Worm (Caenorhabditis elegans) whole organism, L4 larva: ENCODE measurements around the gene fbxb-65.

Source experiments
- F37D6.2 ChIP-seq: sonication (generic microtip); optimal IDR thresholded peaks from 2 replicates; lab custom pipeline; 2016; ENCODE audit warnings: mild to moderate bottlenecking, missing genetic modification characterization, missing compliant biosample characterization
- F44E2.7 ChIP-seq: fragments of 200-800 bp; sonication (Bioruptor generic); IDR thresholded peaks from 2 replicates; pipeline ENCODE4 v2.1.2; 2022; ENCODE audit warnings: missing genetic modification characterization, missing compliant biosample characterization
- R02D3.7 ChIP-seq: fragments of 150-350 bp; sonication (generic microtip); optimal IDR thresholded peaks from 3 replicates; lab custom pipeline; 2014; ENCODE audit warnings: missing biosample characterization, missing genetic modification characterization
- Y105C5A.15 ChIP-seq: fragments of 200-800 bp; sonication (Bioruptor generic); IDR thresholded peaks from 2 replicates; pipeline ENCODE4 v1.3.6; 2022; ENCODE audit warnings: missing genetic modification characterization, missing compliant biosample characterization
- aha-1 ChIP-seq: fragments of 150-350 bp; peaks from one replicate; lab custom pipeline; 2014; ENCODE audit warnings: missing biosample characterization, missing genetic modification characterization
- arid-1 ChIP-seq: fragments of 200-800 bp; sonication (Bioruptor generic); conservative IDR thresholded peaks from 2 replicates; pipeline ENCODE4 v1.3.6; 2022; ENCODE audit warnings: missing genetic modification reagents, missing genetic modification characterization, missing compliant biosample characterization
- ceh-28 ChIP-seq: fragments of 150-350 bp; optimal IDR thresholded peaks from 2 replicates; lab custom pipeline; 2014; ENCODE audit warnings: missing biosample characterization, missing genetic modification reagents, missing genetic modification characterization
- ceh-32 ChIP-seq: sonication (generic microtip); optimal IDR thresholded peaks from 2 replicates; lab custom pipeline; 2016; ENCODE audit warnings: mild to moderate bottlenecking, missing genetic modification characterization, missing compliant biosample characterization; ENCODE audit not compliant: poor library complexity
- ces-1 ChIP-seq: fragments of 150-350 bp; sonication (generic microtip); optimal IDR thresholded peaks from 4 replicates; lab custom pipeline; 2014; ENCODE audit warnings: missing biosample characterization, missing genetic modification reagents, missing genetic modification characterization
- daf-16 ChIP-seq, 3 experiments: sonication (generic microtip); optimal IDR thresholded peaks; 2 replicates each; lab custom pipeline; 2016 to 2017; ENCODE audit warnings: missing genetic modification characterization in 3 of 3, missing genetic modification reagents in 3 of 3, mild to moderate bottlenecking in 2 of 3, missing compliant biosample characterization in 2 of 3, missing biosample characterization in 1 of 3, moderate library complexity in 1 of 3
- dmd-6 ChIP-seq: fragments of 200-800 bp; sonication (Bioruptor generic); IDR thresholded peaks from 2 replicates; pipeline ENCODE4 v1.3.6; 2022; ENCODE audit warnings: missing genetic modification reagents, missing genetic modification characterization, missing compliant biosample characterization
- dve-1 ChIP-seq: sonication (generic microtip); optimal IDR thresholded peaks from 2 replicates; lab custom pipeline; 2017; ENCODE audit warnings: antibody characterized with exemption, mild to moderate bottlenecking, missing genetic modification characterization, missing compliant biosample characterization; ENCODE audit not compliant: insufficient read depth
- gei-8 ChIP-seq: fragments of 200-800 bp; sonication (Bioruptor generic); optimal IDR thresholded peaks from 2 replicates; lab custom pipeline; 2018; ENCODE audit warnings: mild to moderate bottlenecking, missing genetic modification characterization, missing compliant biosample characterization
- jun-1 ChIP-seq: fragments of 150-350 bp; optimal IDR thresholded peaks from 2 replicates; lab custom pipeline; 2014; ENCODE audit warnings: missing biosample characterization, missing genetic modification reagents, missing genetic modification characterization
- lin-15B ChIP-seq: fragments of 150-350 bp; sonication (generic microtip); optimal IDR thresholded peaks from 3 replicates; lab custom pipeline; 2014; ENCODE audit warnings: missing biosample characterization, missing genetic modification characterization
- lin-39 ChIP-seq: fragments of 150-350 bp; optimal IDR thresholded peaks from 2 replicates; lab custom pipeline; 2014; ENCODE audit warnings: missing biosample characterization, missing genetic modification reagents, missing genetic modification characterization
- lir-3 ChIP-seq: sonication (generic microtip); optimal IDR thresholded peaks from 2 replicates; lab custom pipeline; 2016; ENCODE audit warnings: mild to moderate bottlenecking, missing genetic modification characterization, missing compliant biosample characterization
- madf-5 ChIP-seq, 2 experiments: fragments of 200-800 bp; sonication (Bioruptor generic); IDR thresholded peaks; 2 replicates each; pipeline ENCODE4 v1.3.6; 2022; ENCODE audit warnings: missing compliant biosample characterization in 2 of 2, missing genetic modification characterization in 2 of 2
- mxl-2 ChIP-seq: fragments of 200-800 bp; sonication (Bioruptor generic); conservative IDR thresholded peaks from 2 replicates; pipeline ENCODE4 v1.3.6; 2022; ENCODE audit warnings: missing genetic modification reagents, missing genetic modification characterization, missing compliant biosample characterization
- mxl-3 ChIP-seq: fragments of 200-800 bp; sonication (Bioruptor generic); optimal IDR thresholded peaks from 2 replicates; lab custom pipeline; 2018; ENCODE audit warnings: mild to moderate bottlenecking, missing genetic modification characterization, missing compliant biosample characterization
- nhr-10 ChIP-seq: fragments of 150-350 bp; optimal IDR thresholded peaks from 2 replicates; lab custom pipeline; 2014; ENCODE audit warnings: missing biosample characterization, missing genetic modification characterization
- nhr-6 ChIP-seq: fragments of 150-350 bp; optimal IDR thresholded peaks from 2 replicates; lab custom pipeline; 2014; ENCODE audit warnings: missing biosample characterization, missing genetic modification characterization
- nhr-76 ChIP-seq: fragments of 150-350 bp; optimal IDR thresholded peaks from 2 replicates; lab custom pipeline; 2014; ENCODE audit warnings: missing biosample characterization, missing genetic modification characterization
- pha-4 ChIP-seq, 2 experiments: fragments of 150-350 bp in 1 of 2; fragments of 200-800 bp in 1 of 2; sonication (Bioruptor generic) in 1 of 2; IDR thresholded peaks in 1 of 2; optimal IDR thresholded peaks in 1 of 2; 2 replicates each; pipeline versions ENCODE4 v1.3.6 to Lab custom; 2014 to 2022; ENCODE audit warnings: missing genetic modification characterization in 2 of 2, missing genetic modification reagents in 2 of 2, missing biosample characterization in 1 of 2, missing compliant biosample characterization in 1 of 2
- sdz-12 ChIP-seq: fragments of 200-800 bp; sonication (Bioruptor generic); optimal IDR thresholded peaks from 2 replicates; lab custom pipeline; 2018; ENCODE audit warnings: mild to moderate bottlenecking, missing genetic modification characterization, missing compliant biosample characterization
- spr-1 ChIP-seq: sonication (generic microtip); optimal IDR thresholded peaks from 2 replicates; lab custom pipeline; 2016; ENCODE audit warnings: mild to moderate bottlenecking, missing genetic modification characterization, missing compliant biosample characterization
- spr-3 ChIP-seq: fragments of 200-800 bp; sonication (Bioruptor generic); optimal IDR thresholded peaks from 2 replicates; lab custom pipeline; 2018; ENCODE audit warnings: mild to moderate bottlenecking, missing genetic modification characterization, missing compliant biosample characterization
- zfp-3 ChIP-seq: fragments of 200-800 bp; sonication (Bioruptor generic); conservative IDR thresholded peaks from 2 replicates; pipeline ENCODE4 v1.3.6; 2022; ENCODE audit warnings: missing genetic modification reagents, missing genetic modification characterization, missing compliant biosample characterization

fbxb-65 gene

ce11 chrV:19296723-19297122 lies 32.6 kb upstream of the fbxb-65 start, which contains the start of gene F55C9.6:
TSS of gene F55C9.6 (minus strand) at chrV:19296823.
- no peak for TF ChIP-seq pha-4 (GFP tag; IDR thresholded peaks at IDR 0.05; lab: Robert Waterston, UW)
- TF ChIP-seq pha-4 (tag; optimal IDR thresholded peaks at IDR 0.05; lab: Kevin White, UChicago), result no peak
- no peak for TF ChIP-seq nhr-10 (tag; lab: Kevin White, UChicago)
- no peak for TF ChIP-seq ceh-28
- no peak for TF ChIP-seq mxl-2 (GFP tag; lab: Robert Waterston, UW)
- no peak for TF ChIP-seq daf-16 (GFP tag; optimal IDR thresholded peaks at IDR 0.05; lab: Kevin White, UChicago)
- no peak for TF ChIP-seq daf-16 (tag; optimal IDR thresholded peaks at IDR 0.05; lab: Kevin White, UChicago)
- TF ChIP-seq R02D3.7 (tag; lab: Kevin White, UChicago), result no peak
- no peak for TF ChIP-seq lin-15B (tag; lab: Kevin White, UChicago)

- peak; percentile 76 for TF ChIP-seq aha-1 (tag; lab: Kevin White, UChicago)
- peak; percentile 9 for TF ChIP-seq ceh-28
- no peak for TF ChIP-seq nhr-6 (tag; lab: Kevin White, UChicago)
These were observed 31.9 kb upstream of the fbxb-65 start, which contains the start of gene fbxb-60 for ce11 chrV:19297510-19297909. TSS of gene fbxb-60 (plus strand) at chrV:19297810.

- no peak for TF ChIP-seq F44E2.7 (GFP tag; lab: Robert Waterston, UW)
- TF ChIP-seq nhr-10 (tag; lab: Kevin White, UChicago), result no peak
- TF ChIP-seq ceh-32 (tag; lab: Kevin White, UChicago), result no peak
These were observed 30.1 kb upstream of the fbxb-65 start, which contains the start of gene F55C9.14 for ce11 chrV:19299262-19299661. TSS of gene F55C9.14 (plus strand) at chrV:19299562.

ce11 chrV:19301934-19302333 lies 27.4 kb upstream of the fbxb-65 start, which contains the start of gene fbxb-62:
TSS of gene fbxb-62 (minus strand) at chrV:19302034.
- TF ChIP-seq zfp-3 (no peak), mxl-3 (no peak), spr-3 (GFP tag; lab: Kevin White, UChicago) (no peak), F37D6.2 (tag; lab: Kevin White, UChicago) (no peak), dmd-6 (GFP tag; lab: Robert Waterston, UW) (no peak), lir-3 (no peak), jun-1 (tag; lab: Kevin White, UChicago) (no peak), Y105C5A.15 (GFP tag; lab: Robert Waterston, UW) (no peak), sdz-12 (GFP tag; lab: Kevin White, UChicago) (no peak)

ce11 chrV:19303589-19304174 lies 25.7 kb upstream of the fbxb-65 start, which contains the start of the genes fbxb-63 and fbxb-61:
TSS of gene fbxb-63 (minus strand) at chrV:19303730.
TSS of gene fbxb-61 (plus strand) at chrV:19304124.
- peak; percentile 25 for TF ChIP-seq ceh-28
- no peak for TF ChIP-seq R02D3.7 (tag; lab: Kevin White, UChicago)
- TF ChIP-seq aha-1 (tag; lab: Kevin White, UChicago), result peak; percentile 58
- no peak for TF ChIP-seq lin-39

ce11 chrV:19306906-19307305 lies 22.5 kb upstream of the fbxb-65 start, which contains the start of gene F55C9.15:
TSS of gene F55C9.15 (minus strand) at chrV:19307006.
- TF ChIP-seq arid-1 (GFP tag; lab: Robert Waterston, UW) (no peak), Y105C5A.15 (GFP tag; lab: Robert Waterston, UW) (no peak), madf-5 (GFP tag; IDR thresholded peaks at IDR 0.05; lab: Robert Waterston, UW) (no peak), dve-1 (tag; lab: Kevin White, UChicago) (no peak), gei-8 (GFP tag; lab: Kevin White, UChicago) (no peak), spr-1 (tag; lab: Kevin White, UChicago) (no peak), ces-1 (no peak), zfp-3 (no peak), nhr-76 (no peak), mxl-2 (GFP tag; lab: Robert Waterston, UW) (no peak), nhr-6 (tag; lab: Kevin White, UChicago) (no peak)
